Fruit fly (Drosophila melanogaster) whole organism, pupa: ENCODE measurements around the gene CG15414.

ENCODE experiments used
- CG12605 ChIP-seq: fragments of 200-800 bp; sonication (Bioruptor generic); IDR thresholded peaks from 2 replicates; pipeline ENCODE4 v1.3.6; 2022; ENCODE audit warnings: missing biosample characterization, missing genetic modification characterization
- CG13204 ChIP-seq: fragments of 200-800 bp; sonication (Bioruptor generic); optimal IDR thresholded peaks from 2 replicates; lab custom pipeline; 2018; ENCODE audit warnings: missing biosample characterization, mild to moderate bottlenecking, missing genetic modification characterization, moderate library complexity
- CG14655 ChIP-seq: fragments of 200-800 bp; sonication (Bioruptor generic); optimal IDR thresholded peaks from 3 replicates; lab custom pipeline; 2017; ENCODE audit warnings: mild to moderate bottlenecking, missing biosample characterization, missing genetic modification reagents, missing genetic modification characterization
- CG34367 ChIP-seq: fragments of 200-800 bp; sonication (Bioruptor generic); optimal IDR thresholded peaks from 2 replicates; lab custom pipeline; 2018; ENCODE audit warnings: missing biosample characterization, mild to moderate bottlenecking, missing genetic modification characterization
- CG9948 ChIP-seq: fragments of 200-800 bp; sonication (Bioruptor generic); optimal IDR thresholded peaks from 2 replicates; lab custom pipeline; 2018; ENCODE audit warnings: missing biosample characterization, mild to moderate bottlenecking, missing genetic modification characterization, moderate library complexity
- D1 ChIP-seq: fragments of 200-800 bp; sonication (Bioruptor generic); optimal IDR thresholded peaks from 2 replicates; lab custom pipeline; 2018; ENCODE audit warnings: missing biosample characterization, mild to moderate bottlenecking, missing genetic modification characterization, moderate library complexity
- EcR ChIP-seq: fragments of 200-800 bp; sonication (Bioruptor generic); optimal IDR thresholded peaks from 3 replicates; lab custom pipeline; 2019; ENCODE audit warnings: missing biosample characterization, missing genetic modification characterization, mild to moderate bottlenecking, moderate library complexity, missing genetic modification reagents
- Ets98B ChIP-seq: fragments of 200-800 bp; sonication (Bioruptor generic); IDR thresholded peaks from 2 replicates; pipeline ENCODE4 v1.3.6; 2022; ENCODE audit warnings: missing biosample characterization, missing genetic modification characterization
- Pif1A ChIP-seq: fragments of 200-800 bp; sonication (Bioruptor generic); optimal IDR thresholded peaks from 3 replicates; lab custom pipeline; 2016; ENCODE audit warnings: missing biosample characterization, missing genetic modification characterization
- Pif1B ChIP-seq: fragments of 200-800 bp; sonication (Bioruptor generic); optimal IDR thresholded peaks from 3 replicates; lab custom pipeline; 2016; ENCODE audit warnings: missing biosample characterization, missing genetic modification characterization
- Snoo ChIP-seq: fragments of 200-800 bp; sonication (Bioruptor generic); optimal IDR thresholded peaks from 3 replicates; lab custom pipeline; 2017; ENCODE audit warnings: missing biosample characterization, mild to moderate bottlenecking, missing genetic modification characterization, inconsistent platforms
- fd96Ca ChIP-seq: fragments of 200-800 bp; sonication (Bioruptor generic); IDR thresholded peaks from 3 replicates; pipeline ENCODE4 v1.3.6; 2022; ENCODE audit warnings: missing biosample characterization, missing genetic modification characterization

- TF ChIP-seq Pif1B (GFP tag; lab: Kevin White, UChicago) (no peak), EcR (no peak), Ets98B (peak; percentile 7; the same call in 1 of the 2 replicates), Pif1A (GFP tag; lab: Kevin White, UChicago) (no peak), CG9948 (tag; lab: Kevin White, UChicago) (no peak), Snoo (no peak), CG14655 (peak; percentile 44), CG13204 (GFP tag; lab: Kevin White, UChicago) (no peak), D1 (tag; lab: Kevin White, UChicago) (no peak), CG12605 (GFP tag; lab: Robert Waterston, UW) (peak; percentile 53; the same call in 1 of the 2 replicates), CG34367 (no peak), fd96Ca (0 out of 3 replicates have a peak, but pooled peaks have one; percentile 27)
Measured at dm6 chr2L:3485506-3485905, 5.4 kb downstream of the CG15414 start.
